Fruit fly (Drosophila melanogaster) whole organism, prepupa: ENCODE data around the gene vito.

Experiments used
- Blimp-1 ChIP-seq: fragments of 200-800 bp; sonication (Bioruptor generic); optimal IDR thresholded peaks from 3 replicates; lab custom pipeline; 2017; ENCODE audit warnings: missing biosample characterization, missing genetic modification characterization, mild to moderate bottlenecking, moderate library complexity, missing genetic modification reagents
- CG10631 ChIP-seq: fragments of 200-800 bp; sonication (Bioruptor generic); optimal IDR thresholded peaks from 2 replicates; lab custom pipeline; 2016; ENCODE audit warnings: missing biosample characterization, missing genetic modification characterization
- CG10669 ChIP-seq: fragments of 200-800 bp; sonication (Bioruptor generic); optimal IDR thresholded peaks from 3 replicates; lab custom pipeline; 2018; ENCODE audit warnings: missing biosample characterization, mild to moderate bottlenecking, missing genetic modification characterization, moderate library complexity
- CG11294 ChIP-seq: fragments of 200-800 bp; sonication (Bioruptor generic); IDR thresholded peaks from 2 replicates; pipeline ENCODE4 v1.3.6; 2022; ENCODE audit warnings: missing biosample characterization, missing genetic modification characterization
- CG11902 ChIP-seq: fragments of 200-800 bp; sonication (Bioruptor generic); optimal IDR thresholded peaks from 3 replicates; lab custom pipeline; 2016; ENCODE audit warnings: missing biosample characterization, missing genetic modification characterization
- CG1621 ChIP-seq: fragments of 200-800 bp; sonication (Bioruptor generic); optimal IDR thresholded peaks from 3 replicates; lab custom pipeline; 2018; ENCODE audit warnings: missing biosample characterization, mild to moderate bottlenecking, missing genetic modification characterization
- CG16779 ChIP-seq: fragments of 200-800 bp; sonication (Bioruptor generic); optimal IDR thresholded peaks from 3 replicates; lab custom pipeline; 2017; ENCODE audit warnings: missing biosample characterization, mild to moderate bottlenecking, missing genetic modification characterization
- CG3032 ChIP-seq: fragments of 200-800 bp; optimal IDR thresholded peaks from 2 replicates; lab custom pipeline; 2019; ENCODE audit warnings: missing biosample characterization, mild to moderate bottlenecking, missing genetic modification characterization, moderate library complexity
- CG32006 ChIP-seq: fragments of 200-800 bp; sonication (Bioruptor generic); optimal IDR thresholded peaks from 3 replicates; lab custom pipeline; 2017; ENCODE audit warnings: missing biosample characterization, mild to moderate bottlenecking, missing genetic modification characterization
- CG34406 ChIP-seq: fragments of 200-800 bp; sonication (Bioruptor generic); optimal IDR thresholded peaks from 3 replicates; lab custom pipeline; 2016; ENCODE audit warnings: missing biosample characterization, missing genetic modification characterization
- CG3919 ChIP-seq: fragments of 200-800 bp; sonication (Bioruptor generic); optimal IDR thresholded peaks from 3 replicates; lab custom pipeline; 2016; ENCODE audit warnings: missing biosample characterization, missing genetic modification characterization
- CG6163 ChIP-seq: fragments of 200-800 bp; sonication (Bioruptor generic); IDR thresholded peaks from 3 replicates; pipeline ENCODE4 v1.3.6; 2022; ENCODE audit warnings: missing biosample characterization, missing genetic modification characterization
- CG6792 ChIP-seq: fragments of 200-800 bp; sonication (Bioruptor generic); optimal IDR thresholded peaks from 3 replicates; lab custom pipeline; 2016; ENCODE audit warnings: missing biosample characterization, missing genetic modification characterization
- CG6808 ChIP-seq: fragments of 200-800 bp; sonication (Bioruptor generic); optimal IDR thresholded peaks from 3 replicates; lab custom pipeline; 2017; ENCODE audit warnings: missing biosample characterization, missing genetic modification characterization, mild to moderate bottlenecking, moderate library complexity, missing genetic modification reagents
- CG6854 ChIP-seq: fragments of 200-800 bp; sonication (Bioruptor generic); optimal IDR thresholded peaks from 2 replicates; lab custom pipeline; 2017; ENCODE audit warnings: missing biosample characterization, mild to moderate bottlenecking, missing genetic modification characterization
- CG7368 ChIP-seq: fragments of 200-800 bp; sonication (Bioruptor generic); optimal IDR thresholded peaks from 3 replicates; lab custom pipeline; 2016; ENCODE audit warnings: missing biosample characterization, missing genetic modification characterization
- CG8119 ChIP-seq: fragments of 200-800 bp; sonication (Bioruptor generic); IDR thresholded peaks from 3 replicates; pipeline ENCODE4 v1.3.6; 2022; ENCODE audit warnings: missing biosample characterization, missing genetic modification characterization
- CG8319 ChIP-seq: fragments of 200-800 bp; sonication (Bioruptor generic); optimal IDR thresholded peaks from 3 replicates; lab custom pipeline; 2016; ENCODE audit warnings: missing biosample characterization, missing genetic modification characterization
- CG8632 ChIP-seq: fragments of 200-800 bp; sonication (Bioruptor generic); optimal IDR thresholded peaks from 3 replicates; lab custom pipeline; 2016; ENCODE audit warnings: missing biosample characterization, missing genetic modification characterization
- Eip78C ChIP-seq: fragments of 200-800 bp; sonication (Bioruptor generic); peaks from one replicate; lab custom pipeline; 2016; ENCODE audit warnings: missing biosample characterization, missing genetic modification characterization
- Eip93F ChIP-seq: fragments of 200-800 bp; sonication (Bioruptor generic); optimal IDR thresholded peaks from 2 replicates; lab custom pipeline; 2016; ENCODE audit warnings: missing biosample characterization, mild to moderate bottlenecking, missing genetic modification characterization
- Ets21C ChIP-seq: fragments of 200-800 bp; sonication (Bioruptor generic); optimal IDR thresholded peaks from 3 replicates; lab custom pipeline; 2016; ENCODE audit warnings: missing biosample characterization, missing genetic modification characterization
- Ets96B ChIP-seq: fragments of 200-800 bp; optimal IDR thresholded peaks from 2 replicates; lab custom pipeline; 2019; ENCODE audit warnings: missing biosample characterization, mild to moderate bottlenecking, missing genetic modification characterization, moderate library complexity
- Hr38 ChIP-seq: sonication (Bioruptor generic); optimal IDR thresholded peaks from 2 replicates; lab custom pipeline; 2016; ENCODE audit warnings: missing biosample characterization, missing genetic modification characterization
- Hr39 ChIP-seq: fragments of 200-800 bp; sonication (Bioruptor generic); optimal IDR thresholded peaks from 2 replicates; lab custom pipeline; 2016; ENCODE audit warnings: missing biosample characterization, missing genetic modification characterization
- Hr4 ChIP-seq: fragments of 200-800 bp; sonication (Bioruptor generic); optimal IDR thresholded peaks from 3 replicates; lab custom pipeline; 2016; ENCODE audit warnings: missing biosample characterization, missing genetic modification characterization
- Lpt ChIP-seq: fragments of 200-800 bp; sonication (Bioruptor generic); optimal IDR thresholded peaks from 3 replicates; lab custom pipeline; 2016; ENCODE audit warnings: missing biosample characterization, missing genetic modification characterization
- Met ChIP-seq: fragments of 200-800 bp; sonication (Bioruptor generic); optimal IDR thresholded peaks from 3 replicates; lab custom pipeline; 2016; ENCODE audit warnings: missing biosample characterization, missing genetic modification characterization
- OdsH ChIP-seq: fragments of 200-800 bp; sonication (Bioruptor generic); optimal IDR thresholded peaks from 3 replicates; lab custom pipeline; 2016; ENCODE audit warnings: missing biosample characterization, missing genetic modification characterization
- Smox ChIP-seq: fragments of 200-800 bp; sonication (Bioruptor generic); optimal IDR thresholded peaks from 3 replicates; lab custom pipeline; 2016; ENCODE audit warnings: missing biosample characterization, missing genetic modification characterization
- Sox14 ChIP-seq: fragments of 200-800 bp; sonication (Bioruptor generic); optimal IDR thresholded peaks from 3 replicates; lab custom pipeline; 2016; ENCODE audit warnings: missing biosample characterization, missing genetic modification characterization
- Sox15 ChIP-seq: fragments of 200-800 bp; sonication (Bioruptor generic); optimal IDR thresholded peaks from 3 replicates; lab custom pipeline; 2016; ENCODE audit warnings: missing biosample characterization, missing genetic modification characterization
- achi ChIP-seq: fragments of 200-800 bp; sonication (Bioruptor generic); optimal IDR thresholded peaks from 3 replicates; lab custom pipeline; 2016; ENCODE audit warnings: missing biosample characterization, missing genetic modification characterization
- dac ChIP-seq: fragments of 200-800 bp; sonication (Bioruptor generic); optimal IDR thresholded peaks from 2 replicates; lab custom pipeline; 2017; ENCODE audit warnings: missing biosample characterization, mild to moderate bottlenecking, missing genetic modification characterization
- dsx ChIP-seq: fragments of 200-800 bp; optimal IDR thresholded peaks from 3 replicates; lab custom pipeline; 2019; ENCODE audit warnings: missing biosample characterization, mild to moderate bottlenecking, missing genetic modification characterization, moderate library complexity; ENCODE audit not compliant: poor library complexity, severe bottlenecking
- eg ChIP-seq: fragments of 200-800 bp; sonication (Bioruptor generic); IDR thresholded peaks from 3 replicates; pipeline ENCODE4 v1.3.6; 2022; ENCODE audit warnings: missing biosample characterization, missing genetic modification characterization
- esn ChIP-seq: fragments of 200-800 bp; sonication (Bioruptor generic); optimal IDR thresholded peaks from 2 replicates; lab custom pipeline; 2016; ENCODE audit warnings: missing biosample characterization, mild to moderate bottlenecking, missing genetic modification characterization, moderate library complexity
- fd59A ChIP-seq: fragments of 200-800 bp; sonication (Bioruptor generic); optimal IDR thresholded peaks from 2 replicates; lab custom pipeline; 2017; ENCODE audit warnings: missing biosample characterization, mild to moderate bottlenecking, missing genetic modification characterization, missing genetic modification reagents
- fd85E ChIP-seq: fragments of 200-800 bp; sonication (Bioruptor generic); optimal IDR thresholded peaks from 3 replicates; lab custom pipeline; 2016; ENCODE audit warnings: missing biosample characterization, missing genetic modification characterization
- fkh ChIP-seq: fragments of 200-800 bp; sonication (Bioruptor generic); optimal IDR thresholded peaks from 3 replicates; lab custom pipeline; 2017; ENCODE audit warnings: missing biosample characterization, mild to moderate bottlenecking, missing genetic modification characterization, moderate library complexity
- lz ChIP-seq: fragments of 200-800 bp; sonication (Bioruptor generic); optimal IDR thresholded peaks from 3 replicates; lab custom pipeline; 2016; ENCODE audit warnings: missing biosample characterization, missing genetic modification characterization
- net ChIP-seq: fragments of 200-800 bp; sonication (Bioruptor generic); optimal IDR thresholded peaks from 3 replicates; lab custom pipeline; 2016; ENCODE audit warnings: missing biosample characterization, missing genetic modification characterization
- spab ChIP-seq: fragments of 200-800 bp; sonication (Bioruptor generic); optimal IDR thresholded peaks from 2 replicates; lab custom pipeline; 2017; ENCODE audit warnings: missing biosample characterization, mild to moderate bottlenecking, missing genetic modification characterization, missing genetic modification reagents
- ss ChIP-seq, 2 experiments: fragments of 200-800 bp; sonication (Bioruptor generic); optimal IDR thresholded peaks; 2 replicates in 1 of 2; 3 replicates in 1 of 2; lab custom pipeline; 2017 to 2018; ENCODE audit warnings: mild to moderate bottlenecking in 2 of 2, missing biosample characterization in 2 of 2, missing genetic modification characterization in 2 of 2, moderate library complexity in 1 of 2
- svp ChIP-seq: fragments of 200-800 bp; sonication (Bioruptor generic); peaks from one replicate; lab custom pipeline; 2016; ENCODE audit warnings: missing biosample characterization, missing genetic modification characterization
- topi ChIP-seq: fragments of 200-800 bp; sonication (Bioruptor generic); optimal IDR thresholded peaks from 3 replicates; lab custom pipeline; 2016; ENCODE audit warnings: missing biosample characterization, missing genetic modification characterization
- vri ChIP-seq: fragments of 200-800 bp; sonication (Bioruptor generic); optimal IDR thresholded peaks from 3 replicates; lab custom pipeline; 2016; ENCODE audit warnings: missing biosample characterization, mild to moderate bottlenecking, missing genetic modification characterization

vito gene

dm6 chr3L:5752903-5753604 lies 24.1 kb downstream of the vito start, which contains the start of gene Usp47:
TSS of gene Usp47 (plus strand) at chr3L:5752973.
- TF ChIP-seq CG8119 (0 out of 3 replicates have a peak, but pooled peaks have one; percentile 38), CG3919 (GFP tag; lab: Kevin White, UChicago) (no peak), CG6808 (GFP tag; lab: Kevin White, UChicago) (peak; percentile 38), fkh (GFP tag; lab: Kevin White, UChicago) (no peak), Blimp-1 (GFP tag; lab: Kevin White, UChicago) (no peak), dsx (GFP tag; lab: Kevin White, UChicago) (no peak), CG8632 (GFP tag; lab: Kevin White, UChicago) (no peak), net (GFP tag; lab: Kevin White, UChicago) (peak; percentile 27), Eip78C (GFP tag; lab: Kevin White, UChicago) (peak; percentile 54), svp (GFP tag; lab: Kevin White, UChicago) (no peak), CG6163 (GFP tag; lab: Robert Waterston, UW) (no peak), CG6854 (peak; percentile 14), ss (GFP tag; optimal IDR thresholded peaks at IDR 0.05; lab: Kevin White, UChicago) (peak; percentile 43 to 53), CG1621 (peak; percentile 33), CG10669 (GFP tag; lab: Kevin White, UChicago) (no peak), Eip93F (GFP tag; lab: Kevin White, UChicago) (no peak), OdsH (no peak), esn (no peak), Ets96B (tag; lab: Kevin White, UChicago) (no peak), Ets21C (GFP tag; lab: Kevin White, UChicago) (no peak), Lpt (GFP tag; lab: Kevin White, UChicago) (no peak), CG16779 (tag; lab: Kevin White, UChicago) (no peak), Sox14 (GFP tag; lab: Kevin White, UChicago) (peak; percentile 26), Hr38 (no peak), CG32006 (GFP tag; lab: Kevin White, UChicago) (no peak), vri (GFP tag; lab: Kevin White, UChicago) (peak; percentile 51), CG11902 (GFP tag; lab: Kevin White, UChicago) (no peak)
- TF ChIP-seq, all 60 proteins: peak for 9

dm6 chr3L:5751740-5752579 lies 25.2 kb downstream of the vito start, which contains the start of gene DnaJ-1:
TSS of gene DnaJ-1 (minus strand) at chr3L:5752189.
- TF ChIP-seq CG10631 (GFP tag; lab: Kevin White, UChicago) = peak; percentile 18
- peak; percentile 75 for TF ChIP-seq svp (GFP tag; lab: Kevin White, UChicago)
- TF ChIP-seq Hr39 (GFP tag; lab: Kevin White, UChicago) = no peak
- TF ChIP-seq CG1621 = peak; percentile 32
- TF ChIP-seq CG3032 (tag; lab: Kevin White, UChicago) = no peak
- TF ChIP-seq Hr4 = no peak
- no peak for TF ChIP-seq Blimp-1 (GFP tag; lab: Kevin White, UChicago)
- peak; percentile 15 for TF ChIP-seq achi (GFP tag; lab: Kevin White, UChicago)
- no peak for TF ChIP-seq CG11294 (GFP tag; lab: Robert Waterston, UW)
- no peak for TF ChIP-seq Met (GFP tag; lab: Kevin White, UChicago)
- TF ChIP-seq dac (GFP tag; lab: Kevin White, UChicago) = no peak
- TF ChIP-seq eg (GFP tag; lab: Robert Waterston, UW) = peak; percentile 33; the same call in 1 of the 3 replicates
- no peak for TF ChIP-seq fd59A (GFP tag; lab: Kevin White, UChicago)
- no peak for TF ChIP-seq Ets96B (tag; lab: Kevin White, UChicago)
- no peak for TF ChIP-seq Smox (GFP tag; lab: Kevin White, UChicago)
- no peak for TF ChIP-seq fd85E (GFP tag; lab: Kevin White, UChicago)
- no peak for TF ChIP-seq CG8319 (GFP tag; lab: Kevin White, UChicago)
- TF ChIP-seq CG34406 = no peak
- TF ChIP-seq CG3919 (GFP tag; lab: Kevin White, UChicago) = no peak
- peak; percentile 6 for TF ChIP-seq lz (GFP tag; lab: Kevin White, UChicago)
- peak; percentile 31 for TF ChIP-seq fkh (GFP tag; lab: Kevin White, UChicago)
- TF ChIP-seq CG8119 = no peak
- peak; percentile 38 for TF ChIP-seq topi (GFP tag; lab: Kevin White, UChicago)
- no peak for TF ChIP-seq Sox15 (GFP tag; lab: Kevin White, UChicago)
- no peak for TF ChIP-seq CG7368 (GFP tag; lab: Kevin White, UChicago)
- TF ChIP-seq CG6163 (GFP tag; lab: Robert Waterston, UW) = no peak
- peak; percentile 61 for TF ChIP-seq Sox14 (GFP tag; lab: Kevin White, UChicago)
- no peak for TF ChIP-seq spab (GFP tag; lab: Kevin White, UChicago)
- TF ChIP-seq CG6792 (GFP tag; lab: Kevin White, UChicago) = peak; percentile 18
